Worm (Caenorhabditis elegans) whole organism, L3 larva: ENCODE data around the gene F58A3.3.
A peak's percentile ranks its signal among the peaks of the same experiment; 100 is the strongest.

Source experiments
- R02D3.7 ChIP-seq: fragments of 150-350 bp; optimal IDR thresholded peaks from 2 replicates; lab custom pipeline; 2014; ENCODE audit warnings: missing biosample characterization, missing genetic modification characterization
- ZK546.5 ChIP-seq: sonication (generic microtip); optimal IDR thresholded peaks from 2 replicates; lab custom pipeline; 2017; ENCODE audit warnings: missing biosample characterization, missing genetic modification characterization
- ama-1 ChIP-seq: fragments of 150-350 bp; optimal IDR thresholded peaks from 2 replicates; lab custom pipeline; 2018
- ceh-16 ChIP-seq: sonication (generic microtip); optimal IDR thresholded peaks from 2 replicates; lab custom pipeline; 2017; ENCODE audit warnings: missing biosample characterization, missing genetic modification characterization
- ceh-28 ChIP-seq: fragments of 150-350 bp; optimal IDR thresholded peaks from 2 replicates; lab custom pipeline; 2014; ENCODE audit warnings: missing biosample characterization, missing genetic modification reagents, missing genetic modification characterization
- ceh-9 ChIP-seq: sonication (generic microtip); optimal IDR thresholded peaks from 2 replicates; lab custom pipeline; 2018; ENCODE audit warnings: missing biosample characterization, missing genetic modification characterization
- egl-5 ChIP-seq: fragments of 150-350 bp; optimal IDR thresholded peaks from 2 replicates; lab custom pipeline; 2017; ENCODE audit warnings: missing biosample characterization, missing genetic modification reagents, missing genetic modification characterization, inconsistent platforms
- elt-1 ChIP-seq: fragments of 150-350 bp; optimal IDR thresholded peaks from 2 replicates; lab custom pipeline; 2014; ENCODE audit warnings: missing biosample characterization, missing genetic modification characterization
- elt-2 ChIP-seq: sonication (generic microtip); optimal IDR thresholded peaks from 2 replicates; lab custom pipeline; 2016; ENCODE audit warnings: missing genetic modification reagents, mild to moderate bottlenecking, missing genetic modification characterization, missing compliant biosample characterization
- elt-3 ChIP-seq, 3 experiments: fragments of 150-350 bp in 1 of 3; sonication (generic microtip) in 2 of 3; optimal IDR thresholded peaks; 2 replicates in 2 of 3; 4 replicates in 1 of 3; lab custom pipeline; 2014 to 2017; ENCODE audit warnings: missing biosample characterization in 3 of 3, missing genetic modification characterization in 3 of 3
- eor-1 ChIP-seq, 2 experiments: fragments of 150-350 bp; optimal IDR thresholded peaks; 2 replicates each; lab custom pipeline; 2014 to 2018; ENCODE audit warnings: missing biosample characterization in 2 of 2, missing genetic modification characterization in 2 of 2
- fkh-2 ChIP-seq: fragments of 150-350 bp; optimal IDR thresholded peaks from 2 replicates; lab custom pipeline; 2014; ENCODE audit warnings: missing biosample characterization, missing genetic modification reagents, missing genetic modification characterization
- fos-1 ChIP-seq: fragments of 150-350 bp; optimal IDR thresholded peaks from 2 replicates; lab custom pipeline; 2014; ENCODE audit warnings: missing biosample characterization, missing genetic modification characterization
- hmg-11 ChIP-seq: sonication (generic microtip); optimal IDR thresholded peaks from 2 replicates; lab custom pipeline; 2016; ENCODE audit warnings: missing genetic modification characterization, missing compliant biosample characterization
- jun-1 ChIP-seq: fragments of 150-350 bp; optimal IDR thresholded peaks from 2 replicates; lab custom pipeline; 2014; ENCODE audit warnings: missing biosample characterization, missing genetic modification reagents, missing genetic modification characterization
- lin-15B ChIP-seq: fragments of 150-350 bp; optimal IDR thresholded peaks from 2 replicates; lab custom pipeline; 2014; ENCODE audit warnings: missing biosample characterization, missing genetic modification characterization
- lin-39 ChIP-seq: fragments of 150-350 bp; optimal IDR thresholded peaks from 2 replicates; lab custom pipeline; 2018; ENCODE audit warnings: missing biosample characterization, missing genetic modification reagents, missing genetic modification characterization
- lsy-12 ChIP-seq: sonication (generic microtip); optimal IDR thresholded peaks from 2 replicates; lab custom pipeline; 2016; ENCODE audit warnings: mild to moderate bottlenecking, missing genetic modification characterization, missing compliant biosample characterization
- mdl-1 ChIP-seq: fragments of 150-350 bp; optimal IDR thresholded peaks from 2 replicates; lab custom pipeline; 2014; ENCODE audit warnings: missing biosample characterization, missing genetic modification characterization
- mml-1 ChIP-seq: fragments of 150-350 bp; sonication (generic microtip); optimal IDR thresholded peaks from 3 replicates; lab custom pipeline; 2014; ENCODE audit warnings: missing biosample characterization, missing genetic modification characterization
- nfya-1 ChIP-seq: sonication (generic microtip); optimal IDR thresholded peaks from 2 replicates; lab custom pipeline; 2017; ENCODE audit warnings: missing genetic modification characterization, mild to moderate bottlenecking, missing compliant biosample characterization, antibody characterized with exemption, moderate library complexity; ENCODE audit not compliant: insufficient read depth
- nhr-12 ChIP-seq: fragments of 150-350 bp; optimal IDR thresholded peaks from 2 replicates; lab custom pipeline; 2014; ENCODE audit warnings: missing biosample characterization, missing genetic modification characterization
- nhr-23 ChIP-seq: fragments of 150-350 bp; optimal IDR thresholded peaks from 2 replicates; lab custom pipeline; 2014; ENCODE audit warnings: missing biosample characterization, missing genetic modification reagents, missing genetic modification characterization
- nhr-25 ChIP-seq: sonication (generic microtip); optimal IDR thresholded peaks from 2 replicates; lab custom pipeline; 2017; ENCODE audit warnings: missing biosample characterization, missing genetic modification characterization
- nhr-28 ChIP-seq: fragments of 150-350 bp; optimal IDR thresholded peaks from 2 replicates; lab custom pipeline; 2014; ENCODE audit warnings: missing biosample characterization, missing genetic modification characterization
- nhr-43 ChIP-seq: sonication (generic microtip); optimal IDR thresholded peaks from 2 replicates; lab custom pipeline; 2016; ENCODE audit warnings: mild to moderate bottlenecking, missing genetic modification characterization, missing compliant biosample characterization; ENCODE audit not compliant: poor library complexity, severe bottlenecking
- nhr-67 ChIP-seq: fragments of 150-350 bp; optimal IDR thresholded peaks from 2 replicates; lab custom pipeline; 2014; ENCODE audit warnings: missing biosample characterization, missing genetic modification characterization
- nhr-76 ChIP-seq: fragments of 150-350 bp; sonication (generic microtip); optimal IDR thresholded peaks from 5 replicates; lab custom pipeline; 2014; ENCODE audit warnings: missing biosample characterization, missing genetic modification characterization
- nhr-77 ChIP-seq: fragments of 150-350 bp; optimal IDR thresholded peaks from 2 replicates; lab custom pipeline; 2014; ENCODE audit warnings: missing biosample characterization, missing genetic modification characterization
- sea-2 ChIP-seq: fragments of 150-350 bp; sonication (generic microtip); optimal IDR thresholded peaks from 4 replicates; lab custom pipeline; 2014; ENCODE audit warnings: missing biosample characterization, missing genetic modification reagents, missing genetic modification characterization
- snpc-4 ChIP-seq: fragments of 150-350 bp; optimal IDR thresholded peaks from 2 replicates; lab custom pipeline; 2014; ENCODE audit warnings: missing biosample characterization, missing genetic modification characterization
- unc-62 ChIP-seq: fragments of 150-350 bp; sonication (generic microtip); optimal IDR thresholded peaks from 4 replicates; lab custom pipeline; 2014; ENCODE audit warnings: missing biosample characterization, missing genetic modification reagents, missing genetic modification characterization
- ztf-11 ChIP-seq: fragments of 150-350 bp; optimal IDR thresholded peaks from 2 replicates; lab custom pipeline; 2014; ENCODE audit warnings: missing biosample characterization, missing genetic modification characterization

F58A3.3 gene

DNA sequence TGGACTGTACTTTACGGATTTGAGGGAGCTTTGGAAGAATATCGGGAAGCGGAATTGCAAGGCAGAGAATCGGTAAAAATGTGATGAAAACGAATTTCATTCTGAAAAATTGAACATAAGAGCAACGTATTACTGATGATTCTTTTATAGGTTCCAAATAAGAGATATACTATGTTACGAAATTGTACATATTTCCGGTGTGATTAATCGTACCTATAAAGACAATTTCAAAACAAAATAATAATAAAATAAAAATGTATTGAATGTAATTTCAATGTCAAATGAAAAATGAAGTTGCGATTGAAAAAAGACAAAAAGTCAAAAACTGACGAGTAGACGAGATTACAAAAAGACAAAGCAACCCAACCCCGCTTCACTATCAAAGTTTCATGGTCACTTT lies 3.5 kb upstream of the F58A3.3 start, which contains the start of gene ttr-31:
Gene ttr-31, minus strand, starts transcription at position 101 of the 400 bp plus-strand sequence.
- TF ChIP-seq nhr-28 (no peak), R02D3.7 (tag; lab: Kevin White, UChicago) (no peak), nhr-12 (no peak), sea-2 (GFP tag; lab: Kevin White, UChicago) (no peak), lin-39 (tag; lab: Kevin White, UChicago) (no peak), unc-62 (GFP tag; lab: Kevin White, UChicago) (no peak), fos-1 (tag; lab: Kevin White, UChicago) (no peak), elt-1 (tag; lab: Kevin White, UChicago) (no peak), nhr-77 (tag; lab: Kevin White, UChicago) (no peak), lsy-12 (tag; lab: Kevin White, UChicago) (no peak), eor-1 (tag; optimal IDR thresholded peaks at IDR 0.05; lab: Kevin White, UChicago) (no peak), ama-1 (lab: Kevin White, UChicago) (no peak), egl-5 (tag; lab: Kevin White, UChicago) (no peak), fkh-2 (tag; lab: Kevin White, UChicago) (no peak), ceh-9 (tag; lab: Kevin White, UChicago) (no peak), snpc-4 (tag; lab: Kevin White, UChicago) (no peak), ceh-16 (tag; lab: Kevin White, UChicago) (no peak), mml-1 (tag; lab: Kevin White, UChicago) (no peak)
- TF ChIP-seq, all 47 proteins: peak for 0

DNA sequence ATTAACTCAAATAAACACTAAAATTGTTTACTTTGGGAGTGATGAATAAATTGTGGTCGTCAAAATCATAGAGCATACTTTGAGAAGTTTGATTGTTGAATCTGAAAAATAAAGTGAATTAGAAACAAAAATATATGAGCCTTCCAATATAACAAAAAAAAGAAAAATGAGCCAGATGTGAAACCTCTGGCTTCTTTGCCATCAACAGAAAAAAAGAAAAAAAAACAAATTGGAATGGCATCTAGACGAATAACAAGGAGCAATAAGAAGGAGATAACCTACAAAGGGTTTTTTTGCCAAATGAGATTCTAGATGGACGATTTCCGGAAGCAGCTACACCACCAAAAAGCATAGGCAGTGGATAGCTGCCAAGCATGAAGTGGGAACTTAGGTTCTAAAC lies 1.9 kb upstream of the F58A3.3 start, which contains the start of gene F58A3.4:
Gene F58A3.4, minus strand, starts transcription at position 101 of the 400 bp plus-strand sequence.
- TF ChIP-seq fkh-2 (tag; lab: Kevin White, UChicago) (no peak), ceh-28 (tag; lab: Kevin White, UChicago) (no peak), sea-2 (GFP tag; lab: Kevin White, UChicago) (no peak), lin-39 (tag; lab: Kevin White, UChicago) (no peak), nhr-23 (tag; lab: Kevin White, UChicago) (no peak), nhr-12 (no peak)

DNA sequence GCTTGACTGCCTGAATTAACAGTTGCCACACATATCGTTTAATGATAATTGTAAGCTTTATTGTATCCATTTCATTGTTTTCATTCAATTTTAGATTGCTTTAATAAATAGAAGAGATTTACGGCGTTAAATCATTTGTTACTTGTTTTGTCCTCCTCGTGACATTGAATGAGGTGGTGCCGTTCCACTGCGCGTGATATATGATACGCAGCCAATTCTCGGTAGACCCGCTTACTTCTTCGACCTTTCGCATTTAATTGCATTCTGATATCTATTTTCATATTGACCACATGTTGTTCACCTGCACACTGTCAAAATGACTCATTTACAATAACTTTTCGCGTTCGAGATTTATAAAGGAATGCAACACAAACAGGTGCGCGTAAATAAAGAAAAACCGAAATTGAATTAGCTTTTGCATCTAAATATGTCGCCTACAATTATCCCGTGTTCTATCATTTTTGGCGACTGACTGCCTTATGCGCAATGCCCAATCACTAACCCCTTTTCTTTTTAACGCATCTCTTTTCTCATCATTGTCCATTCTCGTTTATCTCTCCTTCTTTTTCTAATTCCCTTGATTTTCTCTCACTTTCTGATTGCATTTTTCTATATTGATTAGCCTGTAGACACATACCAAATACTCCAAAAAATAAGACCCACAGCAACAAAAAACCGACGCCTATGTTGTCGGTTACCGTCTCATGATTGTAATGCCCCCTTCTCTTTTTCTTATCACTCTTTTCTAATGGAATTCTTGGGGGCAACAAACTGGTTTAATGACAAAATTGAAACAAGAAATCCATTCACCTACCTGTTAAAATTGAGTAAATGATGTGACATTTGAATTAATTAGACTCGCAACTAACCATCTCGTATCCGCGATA lies 2.2 kb downstream of the F58A3.3 start:
- peak; percentile 37 for TF ChIP-seq nhr-43 (tag; lab: Kevin White, UChicago)
- TF ChIP-seq R02D3.7 (tag; lab: Kevin White, UChicago), result no peak
- no peak for TF ChIP-seq fos-1 (tag; lab: Kevin White, UChicago)
- TF ChIP-seq elt-3 (tag; optimal IDR thresholded peaks at IDR 0.05; lab: Kevin White, UChicago), result peak in 1 of 3 experiments; percentile 50
- peak; percentile 48 for TF ChIP-seq nhr-23 (tag; lab: Kevin White, UChicago)
- TF ChIP-seq jun-1 (tag; lab: Kevin White, UChicago), result no peak
- no peak for TF ChIP-seq ztf-11 (tag; lab: Kevin White, UChicago)
- no peak for TF ChIP-seq nhr-77 (tag; lab: Kevin White, UChicago)
- TF ChIP-seq fkh-2 (tag; lab: Kevin White, UChicago), result no peak
- peak; percentile 28 for TF ChIP-seq nhr-25 (tag; lab: Kevin White, UChicago)
- peak; percentile 25 for TF ChIP-seq ceh-28 (tag; lab: Kevin White, UChicago)

DNA sequence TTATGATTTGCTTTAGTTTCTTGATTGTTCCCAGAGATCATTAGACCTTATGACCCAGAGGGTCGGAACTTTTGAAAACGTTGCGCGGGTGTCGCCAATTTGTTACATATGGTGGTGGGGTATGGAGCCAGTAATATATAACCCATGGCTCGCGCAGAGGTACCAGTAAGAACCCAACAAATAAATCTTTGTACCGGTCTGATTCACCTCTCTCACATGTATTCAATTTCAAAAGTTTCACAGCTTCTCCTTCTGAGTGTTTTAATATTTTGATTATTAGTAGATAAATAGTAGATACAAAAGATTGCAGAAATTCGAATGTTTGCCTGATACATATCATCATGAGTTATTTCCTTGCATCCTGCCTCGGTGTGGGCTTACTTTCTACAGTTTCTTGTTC lies 3.7 kb downstream of the F58A3.3 start, which contains the start of gene egl-15:
Gene egl-15, plus strand, starts transcription at position 301 of the 400 bp plus-strand sequence.
- TF ChIP-seq mdl-1 (tag; lab: Kevin White, UChicago), result no peak

DNA sequence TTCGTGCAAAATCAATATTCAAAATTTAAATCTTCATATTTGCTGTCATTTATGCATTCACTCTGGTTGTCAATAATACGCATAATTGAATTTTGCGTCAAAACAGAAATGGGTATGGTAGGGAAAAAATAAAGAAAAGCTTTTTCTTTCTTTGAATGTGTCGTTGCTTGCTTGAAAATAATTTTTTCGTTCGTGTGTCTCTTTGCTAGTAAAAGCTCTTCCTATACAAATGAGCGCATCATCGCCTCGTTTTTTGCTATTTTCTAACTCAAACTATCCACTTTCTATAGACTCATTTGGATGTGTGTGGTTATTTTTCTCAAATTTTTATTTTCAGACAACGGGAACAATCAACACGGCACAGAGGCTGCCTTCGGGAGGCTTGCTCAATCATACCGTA lies 16.2 kb downstream of the F58A3.3 start, which contains the start of gene ldb-1:
Gene ldb-1, plus strand, starts transcription at position 301 of the 400 bp plus-strand sequence.
- TF ChIP-seq lin-15B (no peak), elt-3 (tag; optimal IDR thresholded peaks at IDR 0.05; lab: Kevin White, UChicago) (no peak), ceh-9 (tag; lab: Kevin White, UChicago) (no peak), nhr-12 (no peak), mml-1 (tag; lab: Kevin White, UChicago) (no peak), fkh-2 (tag; lab: Kevin White, UChicago) (no peak), mdl-1 (tag; lab: Kevin White, UChicago) (no peak), ZK546.5 (no peak), snpc-4 (tag; lab: Kevin White, UChicago) (no peak), nhr-67 (tag; lab: Kevin White, UChicago) (no peak), nhr-76 (tag; lab: Kevin White, UChicago) (no peak), nfya-1 (tag; lab: Kevin White, UChicago) (no peak), hmg-11 (tag; lab: Kevin White, UChicago) (no peak), unc-62 (GFP tag; lab: Kevin White, UChicago) (no peak), elt-2 (tag; lab: Kevin White, UChicago) (no peak)
